Fruit fly (Drosophila melanogaster) whole organism, prepupa: ENCODE data around the gene Nrg.

Experiments used
- CG10669 ChIP-seq: fragments of 200-800 bp; sonication (Bioruptor generic); optimal IDR thresholded peaks from 3 replicates; lab custom pipeline; 2018; ENCODE audit warnings: missing biosample characterization, mild to moderate bottlenecking, missing genetic modification characterization, moderate library complexity
- CG11294 ChIP-seq: fragments of 200-800 bp; sonication (Bioruptor generic); IDR thresholded peaks from 2 replicates; pipeline ENCODE4 v1.3.6; 2022; ENCODE audit warnings: missing biosample characterization, missing genetic modification characterization
- CG11902 ChIP-seq: fragments of 200-800 bp; sonication (Bioruptor generic); optimal IDR thresholded peaks from 3 replicates; lab custom pipeline; 2016; ENCODE audit warnings: missing biosample characterization, missing genetic modification characterization
- CG15336 ChIP-seq: fragments of 200-800 bp; sonication (Bioruptor generic); IDR thresholded peaks from 2 replicates; pipeline ENCODE4 v1.3.6; 2022; ENCODE audit warnings: missing biosample characterization, missing genetic modification characterization
- CG16779 ChIP-seq: fragments of 200-800 bp; sonication (Bioruptor generic); optimal IDR thresholded peaks from 3 replicates; lab custom pipeline; 2017; ENCODE audit warnings: missing biosample characterization, mild to moderate bottlenecking, missing genetic modification characterization
- CG3032 ChIP-seq: fragments of 200-800 bp; optimal IDR thresholded peaks from 2 replicates; lab custom pipeline; 2019; ENCODE audit warnings: missing biosample characterization, mild to moderate bottlenecking, missing genetic modification characterization, moderate library complexity
- CG31627 ChIP-seq: fragments of 200-800 bp; sonication (Bioruptor generic); optimal IDR thresholded peaks from 3 replicates; lab custom pipeline; 2016; ENCODE audit warnings: missing biosample characterization, missing genetic modification characterization
- CG32006 ChIP-seq: fragments of 200-800 bp; sonication (Bioruptor generic); optimal IDR thresholded peaks from 3 replicates; lab custom pipeline; 2017; ENCODE audit warnings: missing biosample characterization, mild to moderate bottlenecking, missing genetic modification characterization
- CG6854 ChIP-seq: fragments of 200-800 bp; sonication (Bioruptor generic); optimal IDR thresholded peaks from 2 replicates; lab custom pipeline; 2017; ENCODE audit warnings: missing biosample characterization, mild to moderate bottlenecking, missing genetic modification characterization
- CG8119 ChIP-seq: fragments of 200-800 bp; sonication (Bioruptor generic); IDR thresholded peaks from 3 replicates; pipeline ENCODE4 v1.3.6; 2022; ENCODE audit warnings: missing biosample characterization, missing genetic modification characterization
- CG8319 ChIP-seq: fragments of 200-800 bp; sonication (Bioruptor generic); optimal IDR thresholded peaks from 3 replicates; lab custom pipeline; 2016; ENCODE audit warnings: missing biosample characterization, missing genetic modification characterization
- CG8632 ChIP-seq: fragments of 200-800 bp; sonication (Bioruptor generic); optimal IDR thresholded peaks from 3 replicates; lab custom pipeline; 2016; ENCODE audit warnings: missing biosample characterization, missing genetic modification characterization
- CG9139 ChIP-seq: fragments of 200-800 bp; sonication (Bioruptor generic); optimal IDR thresholded peaks from 3 replicates; lab custom pipeline; 2017; ENCODE audit warnings: missing biosample characterization, mild to moderate bottlenecking, missing genetic modification characterization
- Eip78C ChIP-seq: fragments of 200-800 bp; sonication (Bioruptor generic); peaks from one replicate; lab custom pipeline; 2016; ENCODE audit warnings: missing biosample characterization, missing genetic modification characterization
- Eip93F ChIP-seq: fragments of 200-800 bp; sonication (Bioruptor generic); optimal IDR thresholded peaks from 2 replicates; lab custom pipeline; 2016; ENCODE audit warnings: missing biosample characterization, mild to moderate bottlenecking, missing genetic modification characterization
- Ets21C ChIP-seq: fragments of 200-800 bp; sonication (Bioruptor generic); optimal IDR thresholded peaks from 3 replicates; lab custom pipeline; 2016; ENCODE audit warnings: missing biosample characterization, missing genetic modification characterization
- Ets96B ChIP-seq: fragments of 200-800 bp; optimal IDR thresholded peaks from 2 replicates; lab custom pipeline; 2019; ENCODE audit warnings: missing biosample characterization, mild to moderate bottlenecking, missing genetic modification characterization, moderate library complexity
- Hr38 ChIP-seq: sonication (Bioruptor generic); optimal IDR thresholded peaks from 2 replicates; lab custom pipeline; 2016; ENCODE audit warnings: missing biosample characterization, missing genetic modification characterization
- Hr4 ChIP-seq: fragments of 200-800 bp; sonication (Bioruptor generic); optimal IDR thresholded peaks from 3 replicates; lab custom pipeline; 2016; ENCODE audit warnings: missing biosample characterization, missing genetic modification characterization
- OdsH ChIP-seq: fragments of 200-800 bp; sonication (Bioruptor generic); optimal IDR thresholded peaks from 3 replicates; lab custom pipeline; 2016; ENCODE audit warnings: missing biosample characterization, missing genetic modification characterization
- Smox ChIP-seq: fragments of 200-800 bp; sonication (Bioruptor generic); optimal IDR thresholded peaks from 3 replicates; lab custom pipeline; 2016; ENCODE audit warnings: missing biosample characterization, missing genetic modification characterization
- Sox102F ChIP-seq: fragments of 200-800 bp; sonication (Bioruptor generic); optimal IDR thresholded peaks from 2 replicates; lab custom pipeline; 2016; ENCODE audit warnings: missing biosample characterization, mild to moderate bottlenecking, missing genetic modification characterization
- Sox14 ChIP-seq: fragments of 200-800 bp; sonication (Bioruptor generic); optimal IDR thresholded peaks from 3 replicates; lab custom pipeline; 2016; ENCODE audit warnings: missing biosample characterization, missing genetic modification characterization
- Sox15 ChIP-seq: fragments of 200-800 bp; sonication (Bioruptor generic); optimal IDR thresholded peaks from 3 replicates; lab custom pipeline; 2016; ENCODE audit warnings: missing biosample characterization, missing genetic modification characterization
- acj6 ChIP-seq: fragments of 200-800 bp; sonication (Bioruptor generic); optimal IDR thresholded peaks from 3 replicates; lab custom pipeline; 2016; ENCODE audit warnings: missing biosample characterization, missing genetic modification characterization
- cyc ChIP-seq: fragments of 200-800 bp; sonication (Bioruptor generic); optimal IDR thresholded peaks from 3 replicates; lab custom pipeline; 2016; ENCODE audit warnings: missing biosample characterization, missing genetic modification characterization
- dac ChIP-seq: fragments of 200-800 bp; sonication (Bioruptor generic); optimal IDR thresholded peaks from 2 replicates; lab custom pipeline; 2017; ENCODE audit warnings: missing biosample characterization, mild to moderate bottlenecking, missing genetic modification characterization
- dsx ChIP-seq: fragments of 200-800 bp; optimal IDR thresholded peaks from 3 replicates; lab custom pipeline; 2019; ENCODE audit warnings: missing biosample characterization, mild to moderate bottlenecking, missing genetic modification characterization, moderate library complexity; ENCODE audit not compliant: poor library complexity, severe bottlenecking
- eg ChIP-seq: fragments of 200-800 bp; sonication (Bioruptor generic); IDR thresholded peaks from 3 replicates; pipeline ENCODE4 v1.3.6; 2022; ENCODE audit warnings: missing biosample characterization, missing genetic modification characterization
- esn ChIP-seq: fragments of 200-800 bp; sonication (Bioruptor generic); optimal IDR thresholded peaks from 2 replicates; lab custom pipeline; 2016; ENCODE audit warnings: missing biosample characterization, mild to moderate bottlenecking, missing genetic modification characterization, moderate library complexity
- fd59A ChIP-seq: fragments of 200-800 bp; sonication (Bioruptor generic); optimal IDR thresholded peaks from 2 replicates; lab custom pipeline; 2017; ENCODE audit warnings: missing biosample characterization, mild to moderate bottlenecking, missing genetic modification characterization, missing genetic modification reagents
- fd85E ChIP-seq: fragments of 200-800 bp; sonication (Bioruptor generic); optimal IDR thresholded peaks from 3 replicates; lab custom pipeline; 2016; ENCODE audit warnings: missing biosample characterization, missing genetic modification characterization
- net ChIP-seq: fragments of 200-800 bp; sonication (Bioruptor generic); optimal IDR thresholded peaks from 3 replicates; lab custom pipeline; 2016; ENCODE audit warnings: missing biosample characterization, missing genetic modification characterization
- pdm3 ChIP-seq: fragments of 200-800 bp; sonication (Bioruptor generic); optimal IDR thresholded peaks from 3 replicates; lab custom pipeline; 2016; ENCODE audit warnings: missing biosample characterization, missing genetic modification characterization
- salr ChIP-seq, 2 experiments: fragments of 200-800 bp; sonication (Bioruptor generic); optimal IDR thresholded peaks; 3 replicates each; lab custom pipeline; 2016 to 2018; ENCODE audit warnings: missing biosample characterization in 2 of 2, missing genetic modification characterization in 2 of 2, mild to moderate bottlenecking in 1 of 2
- spab ChIP-seq: fragments of 200-800 bp; sonication (Bioruptor generic); optimal IDR thresholded peaks from 2 replicates; lab custom pipeline; 2017; ENCODE audit warnings: missing biosample characterization, mild to moderate bottlenecking, missing genetic modification characterization, missing genetic modification reagents
- ss ChIP-seq, 2 experiments: fragments of 200-800 bp; sonication (Bioruptor generic); optimal IDR thresholded peaks; 2 replicates in 1 of 2; 3 replicates in 1 of 2; lab custom pipeline; 2017 to 2018; ENCODE audit warnings: mild to moderate bottlenecking in 2 of 2, missing biosample characterization in 2 of 2, missing genetic modification characterization in 2 of 2, moderate library complexity in 1 of 2
- vri ChIP-seq: fragments of 200-800 bp; sonication (Bioruptor generic); optimal IDR thresholded peaks from 3 replicates; lab custom pipeline; 2016; ENCODE audit warnings: missing biosample characterization, mild to moderate bottlenecking, missing genetic modification characterization

Nrg gene

dm6 chrX:8470588-8470987 lies 46.6 kb upstream of the Nrg start, which contains the start of gene Cp7Fa:
Cp7Fa (plus strand) TSS chrX:8470888.
- TF ChIP-seq CG8632 (GFP tag; lab: Kevin White, UChicago) (no peak), Sox14 (GFP tag; lab: Kevin White, UChicago) (no peak), fd85E (GFP tag; lab: Kevin White, UChicago) (no peak), Ets21C (GFP tag; lab: Kevin White, UChicago) (no peak), pdm3 (GFP tag; lab: Kevin White, UChicago) (no peak), CG6854 (GFP tag; lab: Kevin White, UChicago) (no peak), Hr4 (GFP tag; lab: Kevin White, UChicago) (no peak), CG10669 (GFP tag; lab: Kevin White, UChicago) (no peak), Ets96B (tag; lab: Kevin White, UChicago) (no peak), CG15336 (no peak), dsx (GFP tag; lab: Kevin White, UChicago) (no peak), net (GFP tag; lab: Kevin White, UChicago) (no peak), CG11902 (GFP tag; lab: Kevin White, UChicago) (no peak), eg (GFP tag; lab: Robert Waterston, UW) (no peak), CG9139 (GFP tag; lab: Kevin White, UChicago) (no peak), Eip78C (no peak), esn (no peak), dac (GFP tag; lab: Kevin White, UChicago) (no peak), CG8319 (GFP tag; lab: Kevin White, UChicago) (no peak), Smox (GFP tag; lab: Kevin White, UChicago) (no peak)

- no peak for TF ChIP-seq CG8632 (GFP tag; lab: Kevin White, UChicago)
- TF ChIP-seq acj6 = no peak
- no peak for TF ChIP-seq vri (GFP tag; lab: Kevin White, UChicago)
- no peak for TF ChIP-seq dsx (GFP tag; lab: Kevin White, UChicago)
- no peak for TF ChIP-seq CG32006
- TF ChIP-seq ss (GFP tag; optimal IDR thresholded peaks at IDR 0.05; lab: Kevin White, UChicago) = no peak
- TF ChIP-seq fd85E (GFP tag; lab: Kevin White, UChicago) = no peak
- TF ChIP-seq CG16779 (tag; lab: Kevin White, UChicago) = no peak
- no peak for TF ChIP-seq net (GFP tag; lab: Kevin White, UChicago)
- no peak for TF ChIP-seq Hr4 (GFP tag; lab: Kevin White, UChicago)
- TF ChIP-seq cyc (GFP tag; lab: Kevin White, UChicago) = no peak
- TF ChIP-seq Eip78C = no peak
- no peak for TF ChIP-seq CG8119 (GFP tag; lab: Robert Waterston, UW)
- TF ChIP-seq fd59A (GFP tag; lab: Kevin White, UChicago) = no peak
- no peak for TF ChIP-seq CG11294 (GFP tag; lab: Robert Waterston, UW)
- TF ChIP-seq Eip93F (GFP tag; lab: Kevin White, UChicago) = no peak
- TF ChIP-seq pdm3 (GFP tag; lab: Kevin White, UChicago) = no peak
These were observed 43.8 kb upstream of the Nrg start, which contains the start of gene Cp7Fb for dm6 chrX:8473339-8473887. Cp7Fb (plus strand) TSS chrX:8473837.

dm6 chrX:8475657-8476056 lies 41.5 kb upstream of the Nrg start:
- no peak for TF ChIP-seq Ets96B (tag; lab: Kevin White, UChicago)
- TF ChIP-seq OdsH (GFP tag; lab: Kevin White, UChicago) = no peak
- no peak for TF ChIP-seq CG31627 (GFP tag; lab: Kevin White, UChicago)
- no peak for TF ChIP-seq dac (GFP tag; lab: Kevin White, UChicago)
- TF ChIP-seq Sox15 = no peak
- no peak for TF ChIP-seq Sox102F (GFP tag; lab: Kevin White, UChicago)
- TF ChIP-seq CG3032 = no peak
- no peak for TF ChIP-seq Eip93F (GFP tag; lab: Kevin White, UChicago)
- TF ChIP-seq Smox (GFP tag; lab: Kevin White, UChicago) = no peak
- no peak for TF ChIP-seq spab (GFP tag; lab: Kevin White, UChicago)
- no peak for TF ChIP-seq salr (GFP tag; optimal IDR thresholded peaks at IDR 0.05; lab: Kevin White, UChicago)
- TF ChIP-seq Hr38 (GFP tag; lab: Kevin White, UChicago) = no peak
